ENCODE assay signal across 1 fruit fly cellular context in genomic region chr2L:425491-425890, dm6.
TF ChIP-seq lines count a peak whose summit lies in the region.

No protein-coding gene starts in this region.

TF ChIP-seq in whole organism, embryonic, 481 proteins besides CTCF, POLR2A, EP300 and RAD21 (continued from another document):
- TF ChIP-seq Dek (tag; optimal IDR thresholded peaks at IDR 0.05; lab: Kevin White, UChicago) = no peak
- TF ChIP-seq sd (tag; optimal IDR thresholded peaks at IDR 0.05; lab: Kevin White, UChicago) = peak; percentile 90
- no peak for TF ChIP-seq CG6272 (GFP tag; IDR thresholded peaks at IDR 0.05; lab: Robert Waterston, UW)
- TF ChIP-seq br (optimal IDR thresholded peaks at IDR 0.05; lab: Kevin White, UChicago) = no peak
- TF ChIP-seq kah (GFP tag; optimal IDR thresholded peaks at IDR 0.05; lab: Kevin White, UChicago) = no peak
- no peak for TF ChIP-seq ems (GFP tag; optimal IDR thresholded peaks at IDR 0.05; lab: Kevin White, UChicago)
- no peak for TF ChIP-seq zfh2 (GFP tag; optimal IDR thresholded peaks at IDR 0.05; lab: Kevin White, UChicago)
- no peak for TF ChIP-seq trh (GFP tag; optimal IDR thresholded peaks at IDR 0.05; lab: Kevin White, UChicago)
- no peak for TF ChIP-seq CG10565 (GFP tag; optimal IDR thresholded peaks at IDR 0.05; lab: Kevin White, UChicago)
- peak; percentile 6 for TF ChIP-seq fd3F (GFP tag; optimal IDR thresholded peaks at IDR 0.05; lab: Kevin White, UChicago)
- no peak for TF ChIP-seq CG8290 (GFP tag; optimal IDR thresholded peaks at IDR 0.05; lab: Kevin White, UChicago)
- peak in 1 of 2 experiments; percentile 62 for TF ChIP-seq CG8290 (tag; optimal IDR thresholded peaks at IDR 0.05; lab: Kevin White, UChicago)
- TF ChIP-seq zen2 (GFP tag; IDR thresholded peaks at IDR 0.05; lab: Robert Waterston, UW; ENCODE audit: partially characterized antibody) = no peak
- peak; percentile 60 for TF ChIP-seq ATbp (GFP tag; optimal IDR thresholded peaks at IDR 0.05; lab: Kevin White, UChicago)
- TF ChIP-seq D19B (GFP tag; optimal IDR thresholded peaks at IDR 0.05; lab: Kevin White, UChicago) = no peak
- TF ChIP-seq CG7786 (GFP tag; optimal IDR thresholded peaks at IDR 0.05; lab: Kevin White, UChicago) = no peak
- TF ChIP-seq gro (GFP tag; optimal IDR thresholded peaks at IDR 0.05; lab: Kevin White, UChicago) = no peak
- TF ChIP-seq danr (GFP tag; IDR thresholded peaks at IDR 0.05; lab: Robert Waterston, UW) = no peak
- TF ChIP-seq CG12219 (GFP tag; optimal IDR thresholded peaks at IDR 0.05; lab: Kevin White, UChicago) = no peak
- no peak for TF ChIP-seq pnt (GFP tag; optimal IDR thresholded peaks at IDR 0.05; lab: Kevin White, UChicago)
- TF ChIP-seq repo (GFP tag; optimal IDR thresholded peaks at IDR 0.05; lab: Kevin White, UChicago) = no peak
- TF ChIP-seq stwl (tag; optimal IDR thresholded peaks at IDR 0.05; lab: Kevin White, UChicago) = no peak
- no peak for TF ChIP-seq dmrt11E (tag; optimal IDR thresholded peaks at IDR 0.05; lab: Kevin White, UChicago)
- TF ChIP-seq CG11398 (GFP tag; optimal IDR thresholded peaks at IDR 0.05; lab: Kevin White, UChicago) = no peak
- TF ChIP-seq Fer1 (GFP tag; optimal IDR thresholded peaks at IDR 0.05; lab: Kevin White, UChicago) = peak; percentile 21
- no peak for TF ChIP-seq otp (GFP tag; IDR thresholded peaks at IDR 0.05; lab: Robert Waterston, UW)
- TF ChIP-seq CG7271 (tag; optimal IDR thresholded peaks at IDR 0.05; lab: Kevin White, UChicago) = no peak
- TF ChIP-seq toy (GFP tag; IDR thresholded peaks at IDR 0.05; lab: Robert Waterston, UW) = no peak
- TF ChIP-seq caup (GFP tag; optimal IDR thresholded peaks at IDR 0.05; lab: Kevin White, UChicago; ENCODE audit: severe bottlenecking) = peak; percentile 15
- TF ChIP-seq Kr (GFP tag; optimal IDR thresholded peaks at IDR 0.05; lab: Kevin White, UChicago) = no peak
- no peak for TF ChIP-seq CG11696 (GFP tag; IDR thresholded peaks at IDR 0.05; lab: Robert Waterston, UW)
- no peak for TF ChIP-seq CG1647 (GFP tag; optimal IDR thresholded peaks at IDR 0.05; lab: Kevin White, UChicago)
- no peak for TF ChIP-seq CG4424 (GFP tag; optimal IDR thresholded peaks at IDR 0.05; lab: Kevin White, UChicago)
- peak; percentile 55 for TF ChIP-seq CG12071 (GFP tag; optimal IDR thresholded peaks at IDR 0.05; lab: Kevin White, UChicago)
- TF ChIP-seq ham (GFP tag; IDR thresholded peaks at IDR 0.05; lab: Robert Waterston, UW) = no peak
- TF ChIP-seq CrebB (tag; optimal IDR thresholded peaks at IDR 0.05; lab: Kevin White, UChicago) = peak; percentile 0
- no peak for TF ChIP-seq usp (GFP tag; optimal IDR thresholded peaks at IDR 0.05; lab: Kevin White, UChicago)
- TF ChIP-seq disco-r (GFP tag; optimal IDR thresholded peaks at IDR 0.05; lab: Kevin White, UChicago) = no peak
- no peak for TF ChIP-seq lmd (GFP tag; IDR thresholded peaks at IDR 0.05; lab: Robert Waterston, UW)
- TF ChIP-seq CG16815 (GFP tag; optimal IDR thresholded peaks at IDR 0.05; lab: Kevin White, UChicago) = no peak
- TF ChIP-seq NK7.1 (GFP tag; optimal IDR thresholded peaks at IDR 0.05; lab: Kevin White, UChicago) = no peak
- peak; percentile 39 for TF ChIP-seq BtbVII (GFP tag; optimal IDR thresholded peaks at IDR 0.05; lab: Kevin White, UChicago)
- TF ChIP-seq CG15696 (tag; optimal IDR thresholded peaks at IDR 0.05; lab: Kevin White, UChicago) = no peak
- TF ChIP-seq Chrac-16 (GFP tag; optimal IDR thresholded peaks at IDR 0.05; lab: Kevin White, UChicago) = no peak
- TF ChIP-seq C15 (GFP tag; IDR thresholded peaks at IDR 0.05; lab: Robert Waterston, UW) = no peak
